Fruit fly (Drosophila melanogaster) whole organism: ENCODE data around the gene CG13045.

Source experiments
- CG8478 ChIP-seq: fragments of >200 bp; optimal IDR thresholded peaks from 2 replicates; lab custom pipeline; 2018; ENCODE audit warnings: inconsistent platforms
- pan ChIP-seq: fragments of >200 bp; optimal IDR thresholded peaks from 2 replicates; lab custom pipeline; 2017
- usp ChIP-seq: fragments of >200 bp; optimal IDR thresholded peaks from 2 replicates; lab custom pipeline; 2017; ENCODE audit warnings: missing biosample characterization, missing genetic modification characterization, mixed read lengths

- TF ChIP-seq pan: no peak
- TF ChIP-seq CG8478 (lab: Kevin White, UChicago): no peak
- no peak for TF ChIP-seq usp
These were observed 22.5 kb downstream of the CG13045 start, which contains the start of gene CG4950 for dm6 chr3L:16268106-16268733.
